Fruit fly (Drosophila melanogaster): ENCODE results near the gene beta-PheRS.

Gene beta-PheRS

DNA sequence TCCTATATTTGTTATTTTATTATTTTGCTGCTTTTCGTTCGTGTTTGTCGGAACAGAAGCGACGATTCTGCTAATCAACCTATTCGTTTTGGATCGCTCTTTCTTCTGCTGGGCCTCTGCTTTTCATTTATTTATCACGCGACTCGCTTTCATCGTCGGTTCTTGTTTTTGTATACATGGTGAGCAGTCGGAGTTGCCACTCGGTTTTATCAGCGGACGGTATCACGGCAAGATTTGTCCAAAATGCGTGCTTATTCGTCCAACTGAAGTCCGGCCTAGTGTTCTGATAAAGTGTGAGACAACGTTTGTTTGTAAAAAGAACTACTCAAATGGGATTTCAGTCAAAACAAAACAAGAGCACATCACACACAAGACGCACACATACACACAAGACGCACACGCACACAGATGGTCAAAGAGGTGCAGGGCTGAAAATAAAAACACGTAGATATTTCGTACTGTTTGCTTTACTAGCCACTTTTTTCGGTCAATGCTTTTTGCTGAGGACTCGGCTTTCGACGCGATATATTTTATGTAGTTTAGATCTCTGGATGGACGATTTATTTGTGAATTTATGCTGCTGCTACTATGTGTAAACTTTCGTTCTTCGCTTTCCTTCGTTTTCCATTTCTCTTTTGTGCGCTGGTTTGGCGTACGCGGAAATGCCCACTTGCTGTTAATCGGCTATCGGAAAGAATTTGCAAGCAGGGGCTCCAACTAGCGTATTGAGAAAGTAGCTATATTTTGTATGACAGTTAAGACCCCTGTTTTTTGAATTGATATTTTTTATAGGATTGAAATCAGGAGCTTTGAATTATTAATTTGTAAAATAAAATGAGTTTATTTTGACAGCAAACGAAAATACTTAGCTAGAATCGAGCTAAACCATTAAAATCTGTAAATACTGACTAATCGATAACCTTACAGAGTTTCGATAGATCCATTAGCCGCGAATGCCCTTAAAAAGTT is 30.9 kb downstream of the beta-PheRS start, which contains the start of gene twin (continued):
- no peak for TF ChIP-seq Gsc (GFP tag; IDR thresholded peaks at IDR 0.05)
- peak; percentile 60 for TF ChIP-seq maf-S (GFP tag; optimal IDR thresholded peaks at IDR 0.05)
- peak; percentile 15; the same call in 1 of the 3 replicates for TF ChIP-seq tgo (GFP tag; IDR thresholded peaks at IDR 0.05)
- peak; percentile 17; the same call in 1 of the 2 replicates for TF ChIP-seq H2.0 (GFP tag; IDR thresholded peaks at IDR 0.05)
- no peak for TF ChIP-seq sqz (GFP tag; optimal IDR thresholded peaks at IDR 0.05)
- no peak for TF ChIP-seq NC2α (GFP tag; optimal IDR thresholded peaks at IDR 0.05)
- 0 out of 3 replicates have a peak, but pooled peaks have one; percentile 23 for TF ChIP-seq Aef1 (GFP tag; IDR thresholded peaks at IDR 0.05)
- peak; percentile 29 for TF ChIP-seq CG3065 (GFP tag; optimal IDR thresholded peaks at IDR 0.05)
- TF ChIP-seq CG13624 (GFP tag; optimal IDR thresholded peaks at IDR 0.05): peak; percentile 58
- TF ChIP-seq CG4617 (GFP tag; optimal IDR thresholded peaks at IDR 0.05; ENCODE audit: borderline replicate concordance): peak; percentile 62
- TF ChIP-seq ac (GFP tag; optimal IDR thresholded peaks at IDR 0.05): no peak
- no peak for TF ChIP-seq CG6254 (GFP tag; optimal IDR thresholded peaks at IDR 0.05)
- peak in 1 of 2 experiments; percentile 80 for TF ChIP-seq Hr51 (GFP tag; optimal IDR thresholded peaks at IDR 0.05)
- TF ChIP-seq slou (GFP tag; optimal IDR thresholded peaks at IDR 0.05): peak; percentile 19
- TF ChIP-seq Ada2b (GFP tag; IDR thresholded peaks at IDR 0.05): no peak; the same call in 1 of the 2 replicates
- no peak for TF ChIP-seq CG32767 (GFP tag; IDR thresholded peaks at IDR 0.05)
- no peak for TF ChIP-seq CG1529 (GFP tag; optimal IDR thresholded peaks at IDR 0.05)
- 0 out of 3 replicates have a peak, but pooled peaks have one; percentile 23 for TF ChIP-seq CG2889 (GFP tag; IDR thresholded peaks at IDR 0.05)
- TF ChIP-seq Stat92E (GFP tag; optimal IDR thresholded peaks at IDR 0.05): no peak
- TF ChIP-seq fd3F (GFP tag; optimal IDR thresholded peaks at IDR 0.05): peak; percentile 43
- peak; percentile 48 for TF ChIP-seq az2 (GFP tag; optimal IDR thresholded peaks at IDR 0.05)
- peak; percentile 82 for TF ChIP-seq CG13287 (GFP tag; IDR thresholded peaks at IDR 0.05; ENCODE audit: partially characterized antibody)
- TF ChIP-seq CG14710 (tag; optimal IDR thresholded peaks at IDR 0.05): peak; percentile 70
- no peak for TF ChIP-seq CG31365 (tag; optimal IDR thresholded peaks at IDR 0.05)
- TF ChIP-seq her (GFP tag; optimal IDR thresholded peaks at IDR 0.05): peak; percentile 72
- peak; percentile 21 for TF ChIP-seq CG4820 (GFP tag; optimal IDR thresholded peaks at IDR 0.05)
- peak; percentile 51 for TF ChIP-seq Side (GFP tag; optimal IDR thresholded peaks at IDR 0.05)
- TF ChIP-seq knrl (GFP tag; IDR thresholded peaks at IDR 0.05; ENCODE audit: partially characterized antibody): peak; percentile 70
- no peak for TF ChIP-seq CG10274 (GFP tag; optimal IDR thresholded peaks at IDR 0.05)
- no peak for TF ChIP-seq en (GFP tag; optimal IDR thresholded peaks at IDR 0.05)
- peak; percentile 70 for TF ChIP-seq Xbp1 (GFP tag; optimal IDR thresholded peaks at IDR 0.05)
- peak; percentile 31 for TF ChIP-seq CG17186 (GFP tag; optimal IDR thresholded peaks at IDR 0.05)
- TF ChIP-seq Awh (GFP tag; IDR thresholded peaks at IDR 0.05): no peak
- no peak for TF ChIP-seq CG7745 (tag; optimal IDR thresholded peaks at IDR 0.05)
- TF ChIP-seq Poxn (GFP tag; IDR thresholded peaks at IDR 0.05): 0 out of 2 replicates have a peak, but pooled peaks have one; percentile 22
- TF ChIP-seq mam (GFP tag; optimal IDR thresholded peaks at IDR 0.05): peak; percentile 82
- peak; percentile 56 for TF ChIP-seq rib (GFP tag; IDR thresholded peaks at IDR 0.05)
- no peak for TF ChIP-seq salm (tag; optimal IDR thresholded peaks at IDR 0.05)
- TF ChIP-seq Neu2 (GFP tag; optimal IDR thresholded peaks at IDR 0.05; ENCODE audit: borderline replicate concordance): no peak
- TF ChIP-seq YL-1 (GFP tag; optimal IDR thresholded peaks at IDR 0.05): peak; percentile 69
- no peak for TF ChIP-seq Nf-YA (GFP tag; IDR thresholded peaks at IDR 0.05)
- TF ChIP-seq tin (GFP tag; optimal IDR thresholded peaks at IDR 0.05): peak; percentile 70
- TF ChIP-seq gcm (GFP tag; optimal IDR thresholded peaks at IDR 0.05): no peak
- TF ChIP-seq Bteb2 (GFP tag; optimal IDR thresholded peaks at IDR 0.05): peak; percentile 42
- peak; percentile 63 for TF ChIP-seq CG7839 (tag; optimal IDR thresholded peaks at IDR 0.05)
- no peak for TF ChIP-seq Rx (GFP tag; IDR thresholded peaks at IDR 0.05)
- TF ChIP-seq scrt (GFP tag; optimal IDR thresholded peaks at IDR 0.05): no peak
- peak in 1 of 2 experiments; percentile 43 for TF ChIP-seq bsh (GFP tag; optimal IDR thresholded peaks at IDR 0.05)

Measured in whole organism, embryonic.